Fruit fly (Drosophila melanogaster): ENCODE results near the gene Ocho.

Ocho gene

dm6 chr3L:15021008-15021407 is 46.4 kb downstream of the Ocho start:
- TF ChIP-seq Mio (GFP tag; optimal IDR thresholded peaks at IDR 0.05) (no peak), Dif (GFP tag; optimal IDR thresholded peaks at IDR 0.05; ENCODE audit: partially characterized antibody) (no peak), brk (GFP tag; optimal IDR thresholded peaks at IDR 0.05) (no peak), ey (GFP tag; optimal IDR thresholded peaks at IDR 0.05) (no peak), tai (GFP tag; optimal IDR thresholded peaks at IDR 0.05) (no peak), Rel (GFP tag; optimal IDR thresholded peaks at IDR 0.05) (no peak), Rel (tag; optimal IDR thresholded peaks at IDR 0.05) (no peak), rgr (GFP tag; optimal IDR thresholded peaks at IDR 0.05) (no peak), usp (GFP tag; optimal IDR thresholded peaks at IDR 0.05) (no peak)

dm6 chr3L:15023192-15023591 is 48.5 kb downstream of the Ocho start, which contains the start of gene CG32148:
Gene CG32148 (plus strand): TSS chr3L:15023492.
- TF ChIP-seq N (GFP tag; optimal IDR thresholded peaks at IDR 0.05) (no peak), sage (GFP tag; optimal IDR thresholded peaks at IDR 0.05) (no peak), jim (GFP tag; optimal IDR thresholded peaks at IDR 0.05) (no peak), CG32264 (GFP tag; optimal IDR thresholded peaks at IDR 0.05) (no peak), pan (optimal IDR thresholded peaks at IDR 0.05) (no peak), woc (GFP tag; optimal IDR thresholded peaks at IDR 0.05) (no peak), fru (GFP tag; optimal IDR thresholded peaks at IDR 0.05) (no peak)
